Worm (Caenorhabditis elegans): Measurements from ENCODE around the gene fbxc-45.

DNA sequence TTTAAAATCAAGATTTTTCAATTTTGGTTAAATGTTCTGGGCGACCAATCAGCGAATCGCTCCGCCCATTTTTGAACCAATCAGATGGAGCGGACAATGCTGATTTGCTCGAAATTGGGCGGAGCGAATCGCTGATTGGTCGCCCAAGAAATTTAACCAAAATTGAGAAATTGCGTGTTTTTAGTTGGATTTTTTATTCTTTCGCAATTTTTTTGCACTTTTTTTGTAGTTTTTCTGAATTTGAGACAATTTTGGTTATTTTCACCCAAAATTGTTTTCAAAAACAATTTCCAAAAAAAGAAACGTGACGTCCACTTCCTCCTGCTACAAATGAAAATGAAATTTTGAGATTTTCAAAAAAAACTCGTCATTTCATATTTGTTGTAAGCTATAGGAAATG is 35.4 kb downstream of the fbxc-45 start, which contains the start of gene dml-1:
- no peak for TF ChIP-seq T22C8.4 (GFP tag; IDR thresholded peaks at IDR 0.05)
- no peak for TF ChIP-seq ztf-23 (GFP tag; IDR thresholded peaks at IDR 0.05)
- no peak for TF ChIP-seq tab-1 (GFP tag; IDR thresholded peaks at IDR 0.05)
